Worm (Caenorhabditis elegans) whole organism, midembryonic: ENCODE measurements around the gene ceh-27.

ENCODE experiments used
- T22C8.4 ChIP-seq: fragments of 200-800 bp; sonication (Bioruptor generic); IDR thresholded peaks from 2 replicates; pipeline ENCODE4 v1.3.6; 2022; ENCODE audit warnings: missing genetic modification characterization, missing compliant biosample characterization
- flt-1 ChIP-seq: fragments of 200-800 bp; sonication (Bioruptor generic); IDR thresholded peaks from 2 replicates; pipeline ENCODE4 v1.3.6; 2022; ENCODE audit warnings: missing genetic modification characterization, missing compliant biosample characterization
- klf-2 ChIP-seq: fragments of 200-800 bp; sonication (Bioruptor generic); conservative IDR thresholded peaks from 2 replicates; pipeline ENCODE4 v1.3.6; 2022; ENCODE audit warnings: missing genetic modification reagents, missing genetic modification characterization, missing compliant biosample characterization
- med-1 ChIP-seq: sonication (generic microtip); optimal IDR thresholded peaks from 2 replicates; lab custom pipeline; 2017; ENCODE audit warnings: missing genetic modification characterization, mild to moderate bottlenecking, missing compliant biosample characterization, antibody characterized with exemption, missing genetic modification reagents; ENCODE audit not compliant: insufficient read depth
- ref-1 ChIP-seq: fragments of 200-800 bp; sonication (Bioruptor generic); conservative IDR thresholded peaks from 2 replicates; pipeline ENCODE4 v1.3.6; 2022; ENCODE audit warnings: missing genetic modification reagents, missing genetic modification characterization, missing compliant biosample characterization
- ztf-23 ChIP-seq: fragments of 200-800 bp; sonication (Bioruptor generic); IDR thresholded peaks from 2 replicates; pipeline ENCODE4 v1.3.6; 2022; ENCODE audit warnings: missing genetic modification reagents, missing genetic modification characterization, missing compliant biosample characterization
- ztf-29 ChIP-seq: fragments of 200-800 bp; sonication (Bioruptor generic); IDR thresholded peaks from 2 replicates; pipeline ENCODE4 v1.3.6; 2022; ENCODE audit warnings: missing genetic modification reagents, missing genetic modification characterization, missing compliant biosample characterization

DNA sequence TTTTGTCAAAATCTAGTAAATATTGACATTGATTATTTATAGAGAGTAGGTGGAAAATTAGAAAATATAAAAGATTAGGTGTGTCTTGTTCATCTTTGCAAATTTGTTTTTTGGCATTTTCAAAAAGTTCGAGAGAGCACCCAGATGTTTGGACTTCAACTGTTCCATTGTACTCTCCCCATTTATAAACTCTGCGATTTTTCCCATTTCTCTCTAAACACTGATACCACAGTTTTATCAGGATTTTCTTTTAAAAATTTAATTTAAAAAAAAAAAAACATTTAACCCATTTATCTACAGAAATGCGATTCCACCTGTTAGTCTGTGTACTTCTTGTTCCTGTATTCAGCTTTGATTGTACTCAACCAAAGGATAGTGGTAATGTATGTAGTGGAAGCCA is 51.9 kb downstream of the ceh-27 start, which contains the start of gene tag-290:
- TF ChIP-seq ref-1 (GFP tag; lab: Robert Waterston, UW) (no peak), med-1 (no peak), ztf-23 (GFP tag; lab: Robert Waterston, UW) (no peak), flt-1 (GFP tag; lab: Robert Waterston, UW) (no peak), ztf-29 (GFP tag; lab: Robert Waterston, UW) (no peak), klf-2 (GFP tag; lab: Robert Waterston, UW) (no peak), T22C8.4 (GFP tag; lab: Robert Waterston, UW) (no peak)
